Fruit fly (Drosophila melanogaster): Measurements from ENCODE around the gene Sptz.

Sptz gene

dm6 chr3R:11454210-11454904 is 32.5 kb downstream of the Sptz start (continued):
- TF ChIP-seq Blimp-1 (GFP tag; optimal IDR thresholded peaks at IDR 0.05) (peak; percentile 1), CG8632 (GFP tag; optimal IDR thresholded peaks at IDR 0.05) (peak; percentile 19), Eip75B (GFP tag; optimal IDR thresholded peaks at IDR 0.05) (peak; percentile 36), Smox (GFP tag; optimal IDR thresholded peaks at IDR 0.05) (peak; percentile 59), CG11294 (GFP tag; IDR thresholded peaks at IDR 0.05) (peak; percentile 28; the same call in 1 of the 2 replicates), CG3032 (tag; optimal IDR thresholded peaks at IDR 0.05) (no peak), dsx (GFP tag; optimal IDR thresholded peaks at IDR 0.05; ENCODE audit: poor library complexity, severe bottlenecking) (no peak), Sox15 (GFP tag; optimal IDR thresholded peaks at IDR 0.05) (peak; percentile 56), achi (GFP tag; optimal IDR thresholded peaks at IDR 0.05) (peak; percentile 31), CG10631 (GFP tag; optimal IDR thresholded peaks at IDR 0.05) (peak; percentile 27), Sox14 (GFP tag; optimal IDR thresholded peaks at IDR 0.05) (peak; percentile 49), CG6276 (GFP tag; optimal IDR thresholded peaks at IDR 0.05) (no peak), CG10669 (GFP tag; optimal IDR thresholded peaks at IDR 0.05) (peak; percentile 6), CG8119 (GFP tag; IDR thresholded peaks at IDR 0.05) (0 out of 3 replicates have a peak, but pooled peaks have one; percentile 26)

dm6 chr3R:11456539-11456938 is 34.6 kb downstream of the Sptz start:
- TF ChIP-seq CG10669 (GFP tag; optimal IDR thresholded peaks at IDR 0.05), result peak; percentile 27
- TF ChIP-seq Sox102F (GFP tag; optimal IDR thresholded peaks at IDR 0.05), result no peak
- peak; percentile 29 for TF ChIP-seq CG9139 (GFP tag; optimal IDR thresholded peaks at IDR 0.05)
- peak; percentile 7 for TF ChIP-seq acj6 (GFP tag; optimal IDR thresholded peaks at IDR 0.05)
- TF ChIP-seq CG8319 (GFP tag; optimal IDR thresholded peaks at IDR 0.05), result peak; percentile 23
- no peak for TF ChIP-seq cyc (GFP tag; optimal IDR thresholded peaks at IDR 0.05)
- TF ChIP-seq dsx (GFP tag; optimal IDR thresholded peaks at IDR 0.05; ENCODE audit: poor library complexity, severe bottlenecking), result peak; percentile 33
- peak; percentile 12 for TF ChIP-seq pdm3 (GFP tag; optimal IDR thresholded peaks at IDR 0.05)
- no peak for TF ChIP-seq CG10631 (GFP tag; optimal IDR thresholded peaks at IDR 0.05)
- TF ChIP-seq CG6792 (GFP tag; optimal IDR thresholded peaks at IDR 0.05), result peak; percentile 21
- peak; percentile 12 for TF ChIP-seq CG3919 (GFP tag; optimal IDR thresholded peaks at IDR 0.05)
- TF ChIP-seq spab (GFP tag; optimal IDR thresholded peaks at IDR 0.05), result peak; percentile 29
- TF ChIP-seq topi (GFP tag; optimal IDR thresholded peaks at IDR 0.05), result no peak
- TF ChIP-seq CG32006 (GFP tag; optimal IDR thresholded peaks at IDR 0.05), result peak; percentile 17
- peak; percentile 36 for TF ChIP-seq CG6808 (GFP tag; optimal IDR thresholded peaks at IDR 0.05)
- TF ChIP-seq Gug (GFP tag; IDR thresholded peaks at IDR 0.05), result no peak
- peak; percentile 63 for TF ChIP-seq vri (GFP tag; optimal IDR thresholded peaks at IDR 0.05)
- TF ChIP-seq CG34406 (GFP tag; optimal IDR thresholded peaks at IDR 0.05), result peak; percentile 30
- TF ChIP-seq Ets96B (tag; optimal IDR thresholded peaks at IDR 0.05), result peak; percentile 4
- peak; percentile 33 for TF ChIP-seq CG8632 (GFP tag; optimal IDR thresholded peaks at IDR 0.05)
- TF ChIP-seq svp (GFP tag), result peak; percentile 74
- no peak for TF ChIP-seq CG4318 (GFP tag; optimal IDR thresholded peaks at IDR 0.05)
- no peak for TF ChIP-seq Sox14 (GFP tag; optimal IDR thresholded peaks at IDR 0.05)
- TF ChIP-seq OdsH (GFP tag; optimal IDR thresholded peaks at IDR 0.05), result no peak
- TF ChIP-seq Eip78C (GFP tag), result peak; percentile 74
- TF ChIP-seq CG11294 (GFP tag; IDR thresholded peaks at IDR 0.05), result no peak
- no peak for TF ChIP-seq Eip75B (GFP tag; optimal IDR thresholded peaks at IDR 0.05)
- TF ChIP-seq CG3032 (tag; optimal IDR thresholded peaks at IDR 0.05), result peak; percentile 38
- TF ChIP-seq Smox (GFP tag; optimal IDR thresholded peaks at IDR 0.05), result peak; percentile 11
- no peak for TF ChIP-seq CG31627 (GFP tag; optimal IDR thresholded peaks at IDR 0.05)
- TF ChIP-seq Blimp-1 (GFP tag; optimal IDR thresholded peaks at IDR 0.05), result peak; percentile 17
- peak; percentile 15 for TF ChIP-seq CG16779 (tag; optimal IDR thresholded peaks at IDR 0.05)
- peak; percentile 43 for TF ChIP-seq esn (GFP tag; optimal IDR thresholded peaks at IDR 0.05)
- TF ChIP-seq Met (GFP tag; optimal IDR thresholded peaks at IDR 0.05), result peak; percentile 35
- peak; percentile 46 for TF ChIP-seq CG6854 (GFP tag; optimal IDR thresholded peaks at IDR 0.05)
- no peak for TF ChIP-seq fd85E (GFP tag; optimal IDR thresholded peaks at IDR 0.05)
- TF ChIP-seq ss (GFP tag; optimal IDR thresholded peaks at IDR 0.05), result peak; percentile 5 to 46
- TF ChIP-seq net (GFP tag; optimal IDR thresholded peaks at IDR 0.05), result peak; percentile 11
- no peak for TF ChIP-seq Hr38 (GFP tag; optimal IDR thresholded peaks at IDR 0.05)
- peak; percentile 75 for TF ChIP-seq CG6163 (GFP tag; IDR thresholded peaks at IDR 0.05)

Measured in whole organism, prepupa.